Fruit fly (Drosophila melanogaster): Measurements from ENCODE around the gene mamo.

- TF ChIP-seq CG8478 (optimal IDR thresholded peaks at IDR 0.05) (no peak), CTCF (optimal IDR thresholded peaks at IDR 0.05) (no peak)
These were observed 152.1 kb downstream of the mamo start for dm6 chrX:13838255-13838654.
